Fruit fly (Drosophila melanogaster): Measurements from ENCODE around the gene CG2082.
A peak's percentile ranks its signal among the peaks of the same experiment; 100 is the strongest.

Gene CG2082

DNA sequence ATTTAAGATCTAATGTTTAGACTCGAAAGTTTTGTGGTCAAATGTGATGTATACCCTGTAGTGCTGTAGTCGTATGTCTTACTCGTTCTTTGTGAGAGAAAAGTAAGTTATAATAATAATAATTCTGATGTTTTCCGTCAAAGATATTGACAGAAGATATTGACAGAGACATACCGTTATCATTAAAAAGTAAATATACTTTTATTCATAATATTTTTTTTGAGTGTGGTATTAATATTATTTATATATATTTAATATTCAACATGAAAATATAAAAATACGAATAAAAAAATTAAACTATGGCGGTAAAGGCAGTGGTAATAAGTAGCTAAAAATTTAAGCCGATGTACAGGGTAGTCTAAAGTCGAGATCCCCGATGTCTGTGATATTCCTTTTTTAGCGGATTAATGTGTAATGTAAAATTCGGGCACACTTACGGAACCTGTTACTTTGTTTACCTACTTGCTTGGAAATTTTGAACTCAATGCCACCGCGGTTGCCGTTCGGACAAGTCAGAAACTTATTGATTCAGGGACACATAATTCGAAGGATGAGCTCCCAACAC lies 44.5 kb downstream of the CG2082 start, which contains the start of the genes CG2100 and CG1236 (continued):
- TF ChIP-seq zf30C (GFP tag; optimal IDR thresholded peaks at IDR 0.05): no peak
- TF ChIP-seq scrt (GFP tag; optimal IDR thresholded peaks at IDR 0.05): peak; percentile 93
- TF ChIP-seq schlank (tag; optimal IDR thresholded peaks at IDR 0.05): no peak
- TF ChIP-seq tgo (GFP tag; IDR thresholded peaks at IDR 0.05): peak; percentile 82
- peak; percentile 73 for TF ChIP-seq cwo (GFP tag; optimal IDR thresholded peaks at IDR 0.05)
- TF ChIP-seq CG6765 (GFP tag; optimal IDR thresholded peaks at IDR 0.05): peak; percentile 69
- TF ChIP-seq CG2129 (GFP tag; IDR thresholded peaks at IDR 0.05; ENCODE audit: partially characterized antibody): no peak
- peak; percentile 75 for TF ChIP-seq al (GFP tag; IDR thresholded peaks at IDR 0.05)
- TF ChIP-seq CG2199 (GFP tag; IDR thresholded peaks at IDR 0.05): no peak
- TF ChIP-seq mam (GFP tag; optimal IDR thresholded peaks at IDR 0.05): peak; percentile 53
- TF ChIP-seq CG12391 (tag; optimal IDR thresholded peaks at IDR 0.05): peak; percentile 94
- TF ChIP-seq Usf (GFP tag; optimal IDR thresholded peaks at IDR 0.05): peak; percentile 77
- TF ChIP-seq prd (optimal IDR thresholded peaks at IDR 0.05): no peak
- TF ChIP-seq prd (GFP tag; IDR thresholded peaks at IDR 0.05): peak; percentile 80; the same call in 2 of the 3 replicates
- no peak for TF ChIP-seq Dfd (GFP tag; optimal IDR thresholded peaks at IDR 0.05)
- TF ChIP-seq CG33557 (GFP tag; optimal IDR thresholded peaks at IDR 0.05): peak; percentile 86

- TF ChIP-seq exex (tag; optimal IDR thresholded peaks at IDR 0.05): peak; percentile 22
- peak; percentile 60 for TF ChIP-seq CG14710 (tag; optimal IDR thresholded peaks at IDR 0.05)
- TF ChIP-seq org-1 (GFP tag; optimal IDR thresholded peaks at IDR 0.05): no peak
- TF ChIP-seq CTCF (GFP tag; optimal IDR thresholded peaks at IDR 0.05): peak; percentile 73
- no peak for TF ChIP-seq sima (GFP tag; optimal IDR thresholded peaks at IDR 0.05)
- peak; percentile 9 for TF ChIP-seq phol (tag; optimal IDR thresholded peaks at IDR 0.05)
- TF ChIP-seq btn (GFP tag; optimal IDR thresholded peaks at IDR 0.05): no peak
- no peak for TF ChIP-seq fu2 (GFP tag; optimal IDR thresholded peaks at IDR 0.05)
- TF ChIP-seq ewg (GFP tag; optimal IDR thresholded peaks at IDR 0.05): no peak
- peak; percentile 63 for TF ChIP-seq CG30020 (tag; optimal IDR thresholded peaks at IDR 0.05)
- 0 out of 2 replicates have a peak, but pooled peaks have one; percentile 23 for TF ChIP-seq Scr (GFP tag; IDR thresholded peaks at IDR 0.05; ENCODE audit: partially characterized antibody)
- TF ChIP-seq Awh (GFP tag; IDR thresholded peaks at IDR 0.05): no peak
- TF ChIP-seq CG17361 (GFP tag; IDR thresholded peaks at IDR 0.05): peak; percentile 42; the same call in 2 of the 3 replicates
- peak; percentile 39 for TF ChIP-seq pzg (GFP tag; optimal IDR thresholded peaks at IDR 0.05)
- no peak for TF ChIP-seq Sin3A (optimal IDR thresholded peaks at IDR 0.05)
- peak; percentile 21 for TF ChIP-seq CoRest (tag; optimal IDR thresholded peaks at IDR 0.05)
- no peak for TF ChIP-seq CG13424 (tag; optimal IDR thresholded peaks at IDR 0.05)
- TF ChIP-seq CG15601 (tag; optimal IDR thresholded peaks at IDR 0.05): peak; percentile 14
- peak in 1 of 2 experiments; percentile 58 for TF ChIP-seq crp (GFP tag; optimal IDR thresholded peaks at IDR 0.05)
- no peak for TF ChIP-seq CG13775 (GFP tag; optimal IDR thresholded peaks at IDR 0.05)
- TF ChIP-seq sens (GFP tag): peak; percentile 76
- TF ChIP-seq CG10267 (tag; optimal IDR thresholded peaks at IDR 0.05): peak; percentile 48
- peak; percentile 60 for TF ChIP-seq Lhr (GFP tag; optimal IDR thresholded peaks at IDR 0.05)
- peak; percentile 50 for TF ChIP-seq CG12659 (GFP tag; optimal IDR thresholded peaks at IDR 0.05)
- no peak for TF ChIP-seq bbx (GFP tag; IDR thresholded peaks at IDR 0.05; ENCODE audit: partially characterized antibody)
- no peak for TF ChIP-seq Camta (GFP tag; optimal IDR thresholded peaks at IDR 0.05)
- TF ChIP-seq Adf1 (GFP tag; IDR thresholded peaks at IDR 0.05): no peak
- no peak for TF ChIP-seq pb (GFP tag; optimal IDR thresholded peaks at IDR 0.05)
- TF ChIP-seq eve (GFP tag; optimal IDR thresholded peaks at IDR 0.05): no peak
- no peak for TF ChIP-seq Optix (GFP tag; IDR thresholded peaks at IDR 0.05)
- peak; percentile 24 for TF ChIP-seq CG2116 (GFP tag; optimal IDR thresholded peaks at IDR 0.05)
- TF ChIP-seq CG6854 (GFP tag; optimal IDR thresholded peaks at IDR 0.05): no peak
- TF ChIP-seq CG9609 (GFP tag; optimal IDR thresholded peaks at IDR 0.05): no peak
- peak; percentile 34 for TF ChIP-seq stwl (tag; optimal IDR thresholded peaks at IDR 0.05)
- TF ChIP-seq CG2712 (tag; optimal IDR thresholded peaks at IDR 0.05): peak; percentile 31
Observed at dm6 chr3R:5733181-5733580, 47.7 kb downstream of the CG2082 start, which contains the start of gene CG1239. TSS of gene CG1239 (plus strand) at chr3R:5733513.

Data from whole organism, embryonic.